Fruit fly (Drosophila melanogaster): ENCODE measurements around the gene CG13807.

DNA sequence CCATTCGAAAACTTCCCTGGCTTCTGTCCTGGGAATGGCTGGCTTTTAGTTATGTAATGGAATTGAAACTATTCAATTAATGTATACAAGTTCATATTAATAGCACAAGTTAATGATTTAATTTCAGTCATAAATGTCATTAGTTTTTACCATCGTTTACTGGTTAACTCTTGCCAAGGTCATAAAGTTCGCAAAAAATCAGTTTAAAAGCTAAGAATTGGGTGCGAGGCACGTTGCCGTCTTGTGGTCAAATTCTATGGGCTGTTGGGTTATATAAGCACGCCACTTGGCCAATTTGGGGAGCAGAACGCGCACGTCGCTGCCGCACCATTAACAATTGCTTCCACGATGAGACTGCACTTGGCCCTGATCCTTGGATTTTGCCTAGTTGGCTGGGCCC lies 13.5 kb downstream of the CG13807 start, which contains the start of gene yellow-g2:
- no peak for TF ChIP-seq cnc (optimal IDR thresholded peaks at IDR 0.05)
- no peak for TF ChIP-seq CG11617 (GFP tag; optimal IDR thresholded peaks at IDR 0.05)
- no peak for TF ChIP-seq CG33017 (tag; optimal IDR thresholded peaks at IDR 0.05)
- no peak for TF ChIP-seq Clk (GFP tag; optimal IDR thresholded peaks at IDR 0.05)
- no peak for TF ChIP-seq CG12768 (GFP tag; optimal IDR thresholded peaks at IDR 0.05)
- no peak for TF ChIP-seq kay (GFP tag; ENCODE audit: borderline replicate concordance)
- no peak for TF ChIP-seq CG5204 (GFP tag; optimal IDR thresholded peaks at IDR 0.05)
- no peak for TF ChIP-seq toe (GFP tag; optimal IDR thresholded peaks at IDR 0.05)
- no peak for TF ChIP-seq Crg-1 (GFP tag; optimal IDR thresholded peaks at IDR 0.05)
- no peak for TF ChIP-seq CG7101 (tag; optimal IDR thresholded peaks at IDR 0.05)
- TF ChIP-seq bab1 (GFP tag; optimal IDR thresholded peaks at IDR 0.05), result no peak
- no peak for TF ChIP-seq pad (GFP tag; optimal IDR thresholded peaks at IDR 0.05)
- TF ChIP-seq CG14711 (tag; optimal IDR thresholded peaks at IDR 0.05), result no peak
